Worm (Caenorhabditis elegans) whole organism, L1 larva: ENCODE measurements around the gene flap-1.

ENCODE experiments used
- C34B4.2 ChIP-seq: sonication (generic microtip); optimal IDR thresholded peaks from 2 replicates; lab custom pipeline; 2017; ENCODE audit warnings: mild to moderate bottlenecking, missing genetic modification characterization, missing compliant biosample characterization
- F16B12.6 ChIP-seq: fragments of 150-350 bp; optimal IDR thresholded peaks from 2 replicates; lab custom pipeline; 2014; ENCODE audit warnings: missing biosample characterization, missing genetic modification characterization
- alr-1 ChIP-seq: fragments of 200-800 bp; sonication (Bioruptor generic); optimal IDR thresholded peaks from 2 replicates; lab custom pipeline; 2018; ENCODE audit warnings: borderline replicate concordance, mild to moderate bottlenecking, missing genetic modification characterization, missing compliant biosample characterization
- aly-2 ChIP-seq: fragments of 150-350 bp; optimal IDR thresholded peaks from 2 replicates; lab custom pipeline; 2014; ENCODE audit warnings: missing biosample characterization, missing genetic modification characterization
- ama-1 ChIP-seq: fragments of 150-350 bp; optimal IDR thresholded peaks from 2 replicates; lab custom pipeline; 2014
- ceh-8 ChIP-seq: fragments of 200-800 bp; sonication (Bioruptor generic); optimal IDR thresholded peaks from 2 replicates; lab custom pipeline; 2018; ENCODE audit warnings: mild to moderate bottlenecking, missing genetic modification characterization, moderate library complexity, missing compliant biosample characterization
- ceh-82 ChIP-seq, 3 experiments: fragments of 150-350 bp in 1 of 3; sonication (generic microtip) in 2 of 3; optimal IDR thresholded peaks; 2 replicates each; lab custom pipeline; 2014 to 2017; ENCODE audit warnings: missing biosample characterization in 3 of 3, missing genetic modification characterization in 3 of 3
- ces-1 ChIP-seq: fragments of 150-350 bp; optimal IDR thresholded peaks from 2 replicates; lab custom pipeline; 2014; ENCODE audit warnings: missing biosample characterization, missing genetic modification reagents, missing genetic modification characterization
- dpl-1 ChIP-seq, 3 experiments: fragments of 150-350 bp in 2 of 3; sonication (generic microtip) in 1 of 3; optimal IDR thresholded peaks; 2 replicates each; lab custom pipeline; 2014 to 2017; ENCODE audit warnings: missing biosample characterization in 3 of 3, missing genetic modification characterization in 3 of 3, missing genetic modification reagents in 3 of 3
- efl-1 ChIP-seq, 4 experiments: fragments of 150-350 bp; optimal IDR thresholded peaks in 3 of 4; peaks in 1 of 4; 1 replicate in 1 of 4; 2 replicates in 3 of 4; lab custom pipeline; 2014; ENCODE audit warnings: missing biosample characterization in 2 of 4, missing genetic modification characterization in 2 of 4, missing genetic modification reagents in 2 of 4
- efl-3 ChIP-seq: fragments of 200-800 bp; sonication (Bioruptor generic); optimal IDR thresholded peaks from 2 replicates; lab custom pipeline; 2018; ENCODE audit warnings: mild to moderate bottlenecking, missing genetic modification characterization, missing compliant biosample characterization
- elt-2 ChIP-seq: sonication (generic microtip); optimal IDR thresholded peaks from 2 replicates; lab custom pipeline; 2016; ENCODE audit warnings: missing genetic modification characterization, mild to moderate bottlenecking, inconsistent platforms, missing compliant biosample characterization, missing genetic modification reagents
- elt-3 ChIP-seq, 6 experiments: fragments of 150-350 bp in 1 of 6; sonication (generic microtip); optimal IDR thresholded peaks; 2 replicates each; lab custom pipeline; 2017 to 2018; ENCODE audit warnings: missing biosample characterization in 6 of 6, missing genetic modification characterization in 6 of 6, inconsistent platforms in 1 of 6
- fkh-10 ChIP-seq: sonication (generic microtip); optimal IDR thresholded peaks from 2 replicates; lab custom pipeline; 2017; ENCODE audit warnings: missing biosample characterization, missing genetic modification reagents, missing genetic modification characterization
- fkh-4 ChIP-seq: sonication (generic microtip); optimal IDR thresholded peaks from 2 replicates; lab custom pipeline; 2016; ENCODE audit warnings: missing compliant biosample characterization, missing genetic modification characterization, borderline replicate concordance
- fkh-8 ChIP-seq: sonication (generic microtip); optimal IDR thresholded peaks from 2 replicates; lab custom pipeline; 2016; ENCODE audit warnings: mild to moderate bottlenecking, missing genetic modification characterization, missing compliant biosample characterization
- fos-1 ChIP-seq: fragments of 150-350 bp; optimal IDR thresholded peaks from 2 replicates; lab custom pipeline; 2014; ENCODE audit warnings: missing biosample characterization, missing genetic modification characterization
- grh-1 ChIP-seq: fragments of 200-800 bp; sonication (Bioruptor generic); IDR thresholded peaks from 2 replicates; pipeline ENCODE4 v1.3.6; 2022; ENCODE audit warnings: missing genetic modification reagents, missing genetic modification characterization, missing compliant biosample characterization
- hlh-17 ChIP-seq: fragments of 200-800 bp; sonication (Bioruptor generic); optimal IDR thresholded peaks from 2 replicates; lab custom pipeline; 2018; ENCODE audit warnings: missing genetic modification characterization, mild to moderate bottlenecking, missing compliant biosample characterization, moderate library complexity, borderline replicate concordance
- hlh-4 ChIP-seq: sonication (generic microtip); optimal IDR thresholded peaks from 2 replicates; lab custom pipeline; 2016; ENCODE audit warnings: mild to moderate bottlenecking, missing genetic modification characterization, missing compliant biosample characterization
- hpl-2 ChIP-seq: fragments of 150-350 bp; optimal IDR thresholded peaks from 2 replicates; lab custom pipeline; 2014; ENCODE audit warnings: missing biosample characterization, missing genetic modification reagents, missing genetic modification characterization
- irx-1 ChIP-seq: sonication (generic microtip); optimal IDR thresholded peaks from 2 replicates; lab custom pipeline; 2016; ENCODE audit warnings: missing genetic modification characterization, missing compliant biosample characterization
- isw-1 ChIP-seq: fragments of 200-800 bp; sonication (Bioruptor generic); IDR thresholded peaks from 2 replicates; pipeline ENCODE4 v1.3.6; 2022; ENCODE audit warnings: missing genetic modification characterization, missing compliant biosample characterization
- lin-13 ChIP-seq: fragments of 150-350 bp; optimal IDR thresholded peaks from 2 replicates; lab custom pipeline; 2014; ENCODE audit warnings: missing biosample characterization, missing genetic modification reagents, missing genetic modification characterization
- lin-14 ChIP-seq: fragments of 200-800 bp; sonication (Bioruptor generic); optimal IDR thresholded peaks from 2 replicates; lab custom pipeline; 2018; ENCODE audit warnings: mild to moderate bottlenecking, missing genetic modification characterization, moderate library complexity, missing compliant biosample characterization
- lin-15B ChIP-seq: fragments of 150-350 bp; sonication (generic microtip); optimal IDR thresholded peaks from 3 replicates; lab custom pipeline; 2014; ENCODE audit warnings: missing biosample characterization, missing genetic modification characterization
- lin-35 ChIP-seq, 2 experiments: fragments of 150-350 bp; optimal IDR thresholded peaks; 2 replicates each; lab custom pipeline; 2014; ENCODE audit warnings: missing biosample characterization in 2 of 2, missing genetic modification characterization in 2 of 2, missing genetic modification reagents in 2 of 2
- lin-39 ChIP-seq: fragments of 150-350 bp; optimal IDR thresholded peaks from 2 replicates; lab custom pipeline; 2014; ENCODE audit warnings: missing biosample characterization, missing genetic modification reagents, missing genetic modification characterization
- lsy-2 ChIP-seq, 2 experiments: fragments of 150-350 bp; optimal IDR thresholded peaks; 2 replicates each; lab custom pipeline; 2014; ENCODE audit warnings: missing biosample characterization in 2 of 2, missing genetic modification characterization in 2 of 2
- mdl-1 ChIP-seq, 2 experiments: fragments of 150-350 bp; optimal IDR thresholded peaks; 2 replicates each; lab custom pipeline; 2014 to 2017; ENCODE audit warnings: missing biosample characterization in 2 of 2, missing genetic modification characterization in 2 of 2, inconsistent platforms in 1 of 2
- mep-1 ChIP-seq: fragments of 150-350 bp; optimal IDR thresholded peaks from 2 replicates; lab custom pipeline; 2014; ENCODE audit warnings: missing biosample characterization, missing genetic modification characterization
- nhr-11 ChIP-seq: fragments of 150-350 bp; optimal IDR thresholded peaks from 2 replicates; lab custom pipeline; 2014; ENCODE audit warnings: missing biosample characterization, missing genetic modification characterization
- nhr-28 ChIP-seq: fragments of 150-350 bp; optimal IDR thresholded peaks from 2 replicates; lab custom pipeline; 2014; ENCODE audit warnings: missing biosample characterization, missing genetic modification characterization
- nhr-47 ChIP-seq: sonication (generic microtip); optimal IDR thresholded peaks from 2 replicates; lab custom pipeline; 2016; ENCODE audit warnings: mild to moderate bottlenecking, missing genetic modification characterization, moderate library complexity, missing compliant biosample characterization
- nhr-71 ChIP-seq: sonication (generic microtip); optimal IDR thresholded peaks from 2 replicates; lab custom pipeline; 2016; ENCODE audit warnings: mild to moderate bottlenecking, missing genetic modification characterization, moderate library complexity, missing compliant biosample characterization
- pag-3 ChIP-seq: sonication (generic microtip); optimal IDR thresholded peaks from 2 replicates; lab custom pipeline; 2017; ENCODE audit warnings: missing genetic modification characterization, mild to moderate bottlenecking, missing compliant biosample characterization, antibody characterized with exemption, borderline replicate concordance; ENCODE audit not compliant: insufficient read depth
- pax-3 ChIP-seq: fragments of 200-800 bp; sonication (Bioruptor generic); optimal IDR thresholded peaks from 2 replicates; lab custom pipeline; 2018; ENCODE audit warnings: mild to moderate bottlenecking, missing genetic modification characterization, moderate library complexity, missing compliant biosample characterization
- pqm-1 ChIP-seq: sonication (generic microtip); optimal IDR thresholded peaks from 3 replicates; lab custom pipeline; 2017; ENCODE audit warnings: missing biosample characterization, missing genetic modification characterization
- rnt-1 ChIP-seq: sonication (generic microtip); optimal IDR thresholded peaks from 2 replicates; lab custom pipeline; 2016; ENCODE audit warnings: mild to moderate bottlenecking, missing genetic modification characterization, moderate library complexity, missing compliant biosample characterization
- skn-1 ChIP-seq: fragments of 150-350 bp; optimal IDR thresholded peaks from 2 replicates; lab custom pipeline; 2014; ENCODE audit warnings: missing biosample characterization, missing genetic modification characterization
- snpc-4 ChIP-seq: fragments of 150-350 bp; optimal IDR thresholded peaks from 2 replicates; lab custom pipeline; 2014; ENCODE audit warnings: missing biosample characterization, missing genetic modification characterization
- snu-23 ChIP-seq: sonication (generic microtip); optimal IDR thresholded peaks from 2 replicates; lab custom pipeline; 2016; ENCODE audit warnings: missing genetic modification characterization, missing compliant biosample characterization
- sup-37 ChIP-seq: fragments of 200-800 bp; sonication (Bioruptor generic); optimal IDR thresholded peaks from 2 replicates; lab custom pipeline; 2018; ENCODE audit warnings: mild to moderate bottlenecking, missing genetic modification characterization, missing compliant biosample characterization
- swsn-7 ChIP-seq: sonication (generic microtip); optimal IDR thresholded peaks from 2 replicates; lab custom pipeline; 2016; ENCODE audit warnings: missing genetic modification characterization, missing compliant biosample characterization
- tbx-2 ChIP-seq: sonication (generic microtip); optimal IDR thresholded peaks from 2 replicates; lab custom pipeline; 2016; ENCODE audit warnings: missing genetic modification characterization, missing compliant biosample characterization
- tlp-1 ChIP-seq: fragments of 150-350 bp; optimal IDR thresholded peaks from 2 replicates; lab custom pipeline; 2014; ENCODE audit warnings: missing biosample characterization, missing genetic modification characterization
- unc-86 ChIP-seq: sonication (generic microtip); optimal IDR thresholded peaks from 2 replicates; lab custom pipeline; 2016; ENCODE audit warnings: missing genetic modification characterization, missing compliant biosample characterization
- unc-98 ChIP-seq: fragments of 200-800 bp; sonication (Bioruptor generic); IDR thresholded peaks from 2 replicates; pipeline ENCODE4 v1.3.6; 2022; ENCODE audit warnings: missing genetic modification characterization, missing compliant biosample characterization
- xbp-1 ChIP-seq: sonication (generic microtip); optimal IDR thresholded peaks from 2 replicates; lab custom pipeline; 2016; ENCODE audit warnings: missing genetic modification characterization, missing compliant biosample characterization
- zag-1 ChIP-seq: fragments of 150-350 bp; optimal IDR thresholded peaks from 2 replicates; lab custom pipeline; 2014; ENCODE audit warnings: missing biosample characterization, missing genetic modification characterization
- zip-4 ChIP-seq: fragments of 200-800 bp; sonication (Bioruptor generic); optimal IDR thresholded peaks from 2 replicates; lab custom pipeline; 2018; ENCODE audit warnings: mild to moderate bottlenecking, missing genetic modification characterization, moderate library complexity, missing compliant biosample characterization
- ztf-4 ChIP-seq: fragments of 150-350 bp; optimal IDR thresholded peaks from 2 replicates; lab custom pipeline; 2014; ENCODE audit warnings: missing biosample characterization, missing genetic modification characterization

flap-1 gene

DNA sequence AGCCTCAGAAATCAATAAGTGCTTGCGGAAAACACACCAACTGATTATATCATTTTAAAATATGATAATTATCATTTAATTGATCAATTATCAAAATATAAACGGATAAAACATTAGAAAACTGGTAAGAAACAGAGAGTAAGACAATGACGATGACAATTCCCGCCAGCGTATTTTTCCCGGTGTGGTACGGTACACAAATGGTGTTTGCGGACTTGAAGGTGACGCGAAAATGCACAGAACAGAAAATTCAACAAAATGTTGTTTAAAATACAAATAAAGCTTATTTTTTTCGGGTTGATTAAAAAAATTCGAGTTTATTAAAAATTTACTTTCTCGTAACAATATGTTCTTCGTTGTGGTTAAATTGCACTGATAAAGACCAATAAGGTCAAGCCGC is 32.5 kb upstream of the flap-1 start:
- peak; percentile 31 for TF ChIP-seq aly-2
- no peak for TF ChIP-seq ces-1 (GFP tag; lab: Kevin White, UChicago)
- no peak for TF ChIP-seq nhr-11
- no peak for TF ChIP-seq hlh-4 (tag; lab: Kevin White, UChicago)
- TF ChIP-seq pag-3, result no peak
- TF ChIP-seq zag-1 (tag; lab: Kevin White, UChicago), result no peak
- TF ChIP-seq snu-23 (GFP tag; lab: Kevin White, UChicago), result peak; percentile 49
- no peak for TF ChIP-seq tlp-1
- no peak for TF ChIP-seq unc-98 (GFP tag; lab: Robert Waterston, UW)
- no peak for TF ChIP-seq elt-2 (tag; lab: Kevin White, UChicago)
- no peak for TF ChIP-seq lin-15B (tag; lab: Kevin White, UChicago)
- peak; percentile 24 for TF ChIP-seq lin-14 (GFP tag; lab: Kevin White, UChicago)
- TF ChIP-seq pqm-1 (tag; lab: Kevin White, UChicago), result no peak
- no peak for TF ChIP-seq ztf-4 (tag; lab: Kevin White, UChicago)
- TF ChIP-seq hpl-2 (GFP tag; lab: Kevin White, UChicago), result no peak
- TF ChIP-seq alr-1 (tag; lab: Kevin White, UChicago), result no peak
- TF ChIP-seq lin-39 (tag; lab: Kevin White, UChicago), result no peak
- TF ChIP-seq zip-4 (GFP tag; lab: Kevin White, UChicago), result no peak
- peak; percentile 0 for TF ChIP-seq fkh-10 (GFP tag; lab: Kevin White, UChicago)
- no peak for TF ChIP-seq nhr-28
- TF ChIP-seq C34B4.2 (tag; lab: Kevin White, UChicago), result no peak
- no peak for TF ChIP-seq grh-1 (GFP tag; lab: Robert Waterston, UW)
- no peak for TF ChIP-seq snpc-4
- TF ChIP-seq xbp-1 (tag; lab: Kevin White, UChicago), result peak; percentile 7
- TF ChIP-seq mdl-1 (tag; optimal IDR thresholded peaks at IDR 0.05; lab: Kevin White, UChicago), result peak in 1 of 2 experiments; percentile 31
- TF ChIP-seq ama-1, result peak; percentile 40
- TF ChIP-seq mep-1, result peak; percentile 75
- TF ChIP-seq F16B12.6 (tag; lab: Kevin White, UChicago), result peak; percentile 90
- no peak for TF ChIP-seq unc-86
- no peak for TF ChIP-seq ceh-8 (GFP tag; lab: Kevin White, UChicago)
- peak; percentile 67 to 80 for TF ChIP-seq lin-35 (GFP tag; optimal IDR thresholded peaks at IDR 0.05; lab: Kevin White, UChicago)
- peak; percentile 34 for TF ChIP-seq nhr-71 (tag; lab: Kevin White, UChicago)
- no peak for TF ChIP-seq lin-13
- TF ChIP-seq dpl-1 (GFP tag; optimal IDR thresholded peaks at IDR 0.05; lab: Kevin White, UChicago), result peak; percentile 52 to 78 (median 69)
- 0 out of 2 replicates have a peak, but pooled peaks have one; percentile 10 for TF ChIP-seq isw-1 (GFP tag; lab: Robert Waterston, UW)
- peak; percentile 25 for TF ChIP-seq rnt-1 (tag; lab: Kevin White, UChicago)
- no peak for TF ChIP-seq irx-1 (tag; lab: Kevin White, UChicago)
- TF ChIP-seq fos-1, result no peak
- TF ChIP-seq elt-3 (tag; optimal IDR thresholded peaks at IDR 0.05; lab: Kevin White, UChicago), result peak in 1 of 6 experiments; percentile 1
- TF ChIP-seq nhr-47 (tag; lab: Kevin White, UChicago), result peak; percentile 4
- TF ChIP-seq lsy-2 (tag; optimal IDR thresholded peaks at IDR 0.05; lab: Kevin White, UChicago), result peak; percentile 94 to 98
- peak; percentile 9 for TF ChIP-seq swsn-7 (tag; lab: Kevin White, UChicago)
- no peak for TF ChIP-seq hlh-17
- TF ChIP-seq efl-1 (optimal IDR thresholded peaks at IDR 0.05; lab: Kevin White, UChicago), result peak; percentile 68 to 70
- TF ChIP-seq efl-1 (GFP tag; optimal IDR thresholded peaks at IDR 0.05 in 1 of 2; lab: Kevin White, UChicago), result peak; percentile 71 to 95
- peak; percentile 91 for TF ChIP-seq skn-1
- no peak for TF ChIP-seq fkh-8 (tag; lab: Kevin White, UChicago)
- peak; percentile 2 for TF ChIP-seq tbx-2 (tag; lab: Kevin White, UChicago)
- TF ChIP-seq efl-3 (GFP tag; lab: Kevin White, UChicago), result no peak
- TF ChIP-seq pax-3, result no peak
- TF ChIP-seq ceh-82 (tag; optimal IDR thresholded peaks at IDR 0.05; lab: Kevin White, UChicago), result peak in 1 of 3 experiments; percentile 36
- TF ChIP-seq fkh-4 (tag; lab: Kevin White, UChicago), result no peak
- no peak for TF ChIP-seq sup-37 (GFP tag; lab: Kevin White, UChicago)
